Worm (Caenorhabditis elegans) whole organism, L4/young adult: ENCODE data around the gene Y48E1C.1.
A peak's percentile ranks its signal among the peaks of the same experiment; 100 is the strongest.

Experiments
- W03F9.2 ChIP-seq: fragments of 150-350 bp; optimal IDR thresholded peaks from 2 replicates; lab custom pipeline; 2014; ENCODE audit warnings: missing biosample characterization, missing genetic modification characterization
- dao-5 ChIP-seq: sonication (generic microtip); optimal IDR thresholded peaks from 2 replicates; lab custom pipeline; 2016; ENCODE audit warnings: missing genotype, missing genetic modification characterization, moderate library complexity, missing compliant biosample characterization
- him-1 ChIP-seq: sonication (generic microtip); optimal IDR thresholded peaks from 2 replicates; lab custom pipeline; 2016; ENCODE audit warnings: missing genotype, missing genetic modification reagents, missing genetic modification characterization, missing compliant biosample characterization

DNA sequence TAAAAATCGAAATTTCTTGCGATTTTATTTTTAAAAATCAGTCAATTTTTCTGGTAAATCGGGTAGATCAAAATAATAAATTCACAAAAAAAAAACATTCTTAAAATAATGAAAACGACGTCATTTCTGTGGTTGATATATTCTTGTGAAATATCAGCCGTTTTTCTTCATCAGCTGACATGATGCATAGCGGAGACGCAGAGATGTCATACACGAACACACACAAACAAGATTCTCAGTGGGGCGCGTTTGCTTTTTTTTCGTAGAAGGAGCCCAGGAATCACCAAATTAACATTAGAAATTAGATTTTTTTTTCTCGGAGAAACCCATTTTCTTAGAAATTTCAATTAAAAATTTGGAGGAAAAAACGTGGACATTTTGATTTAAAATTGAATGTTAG is 32.9 kb downstream of the Y48E1C.1 start:
- peak; percentile 74 for TF ChIP-seq W03F9.2
- no peak for TF ChIP-seq him-1 (tag; lab: Kevin White, UChicago)
- no peak for TF ChIP-seq dao-5 (tag; lab: Kevin White, UChicago)
